Worm (Caenorhabditis elegans) whole organism, mixed stage, embryonic: ENCODE measurements around the gene sra-35.

ENCODE experiments used
- cnd-1 ChIP-seq: fragments of 200-800 bp; sonication (Bioruptor generic); optimal IDR thresholded peaks from 2 replicates; lab custom pipeline; 2018; ENCODE audit warnings: mild to moderate bottlenecking, missing genetic modification characterization, missing compliant biosample characterization
- drap-1 ChIP-seq: fragments of 200-800 bp; sonication (Bioruptor generic); optimal IDR thresholded peaks from 3 replicates; lab custom pipeline; 2018; ENCODE audit warnings: mild to moderate bottlenecking, missing genetic modification characterization, missing compliant biosample characterization
- elt-1 ChIP-seq: sonication (generic microtip); optimal IDR thresholded peaks from 2 replicates; lab custom pipeline; 2017; ENCODE audit warnings: missing genetic modification characterization, mild to moderate bottlenecking, missing compliant biosample characterization, antibody characterized with exemption, moderate library complexity, borderline replicate concordance; ENCODE audit not compliant: insufficient read depth
- elt-3 ChIP-seq: fragments of 150-350 bp; optimal IDR thresholded peaks from 2 replicates; lab custom pipeline; 2014; ENCODE audit warnings: missing biosample characterization, missing genetic modification characterization
- ham-2 ChIP-seq: fragments of 200-800 bp; sonication (Bioruptor generic); optimal IDR thresholded peaks from 2 replicates; lab custom pipeline; 2018; ENCODE audit warnings: mild to moderate bottlenecking, missing genetic modification characterization, missing compliant biosample characterization
- lsy-2 ChIP-seq: fragments of 150-350 bp; optimal IDR thresholded peaks from 2 replicates; lab custom pipeline; 2014; ENCODE audit warnings: missing biosample characterization, missing genetic modification characterization
- mab-5 ChIP-seq: fragments of 150-350 bp; optimal IDR thresholded peaks from 2 replicates; lab custom pipeline; 2014; ENCODE audit warnings: missing biosample characterization, missing genetic modification characterization
- nhr-12 ChIP-seq: fragments of 150-350 bp; optimal IDR thresholded peaks from 2 replicates; lab custom pipeline; 2014; ENCODE audit warnings: missing biosample characterization, missing genetic modification characterization
- nhr-76 ChIP-seq: sonication (generic microtip); optimal IDR thresholded peaks from 2 replicates; lab custom pipeline; 2017; ENCODE audit warnings: missing biosample characterization, missing genetic modification characterization
- unc-39 ChIP-seq: fragments of 150-350 bp; optimal IDR thresholded peaks from 2 replicates; lab custom pipeline; 2014; ENCODE audit warnings: missing biosample characterization, missing genetic modification characterization
- unc-62 ChIP-seq: fragments of 150-350 bp; optimal IDR thresholded peaks from 2 replicates; lab custom pipeline; 2014; ENCODE audit warnings: missing biosample characterization, missing genetic modification reagents, missing genetic modification characterization

DNA sequence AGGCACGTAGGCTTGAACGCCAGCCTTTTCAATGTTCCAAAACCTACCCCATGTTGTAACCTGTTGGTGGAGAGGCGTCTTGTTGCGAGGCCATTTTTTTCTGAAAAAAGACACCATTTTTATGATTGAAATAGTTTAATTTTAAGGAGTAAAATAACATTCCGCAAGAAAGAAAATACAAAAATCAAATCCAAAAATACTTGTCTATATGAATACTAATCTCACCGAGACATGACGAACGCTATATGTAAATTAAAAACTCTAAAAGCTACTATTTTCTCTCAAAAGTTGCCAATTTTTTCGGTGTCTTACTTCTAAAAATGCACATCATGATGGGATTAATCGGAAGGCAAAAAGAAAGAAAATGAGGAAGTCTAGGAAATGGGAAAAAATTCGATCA lies 45.7 kb downstream of the sra-35 start, which contains the start of gene T05C1.2:
- TF ChIP-seq elt-3 (tag; lab: Kevin White, UChicago) (no peak), cnd-1 (tag; lab: Kevin White, UChicago) (no peak), nhr-76 (tag; lab: Kevin White, UChicago) (no peak), elt-1 (tag; lab: Kevin White, UChicago) (no peak), unc-39 (tag; lab: Kevin White, UChicago) (no peak), ham-2 (GFP tag; lab: Kevin White, UChicago) (no peak), unc-62 (no peak), drap-1 (GFP tag; lab: Kevin White, UChicago) (no peak), nhr-12 (tag; lab: Kevin White, UChicago) (no peak), lsy-2 (tag; lab: Kevin White, UChicago) (no peak), mab-5 (tag; lab: Kevin White, UChicago) (no peak)
